Fruit fly (Drosophila melanogaster): ENCODE data around the gene corto.

Gene corto

DNA sequence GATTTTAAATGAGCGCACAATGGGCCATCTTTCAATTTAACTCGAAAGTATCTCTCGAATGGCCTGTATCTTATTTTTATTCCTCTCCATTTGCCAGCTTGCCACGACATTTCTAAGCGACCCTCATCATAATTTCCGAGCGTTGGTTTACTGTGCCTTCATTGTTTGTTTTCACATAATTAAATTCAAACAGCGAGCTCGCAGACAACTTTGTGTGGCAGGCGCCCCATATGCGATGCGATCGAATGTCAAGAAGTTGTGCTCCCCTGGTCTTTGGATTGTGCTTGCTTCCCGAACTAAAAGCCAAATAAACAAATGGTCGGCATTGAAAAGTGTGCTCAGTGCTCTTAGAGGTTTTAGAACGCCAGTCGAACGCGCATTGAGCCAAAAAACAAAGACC, 55.0 kb downstream of the corto start:
- TF ChIP-seq CG12768 (GFP tag; optimal IDR thresholded peaks at IDR 0.05) (no peak), Clk (GFP tag; optimal IDR thresholded peaks at IDR 0.05) (no peak), Crg-1 (GFP tag; optimal IDR thresholded peaks at IDR 0.05) (no peak), toe (GFP tag; optimal IDR thresholded peaks at IDR 0.05) (no peak), cnc (optimal IDR thresholded peaks at IDR 0.05) (no peak), CG5204 (GFP tag; optimal IDR thresholded peaks at IDR 0.05) (no peak), Mnt (GFP tag; optimal IDR thresholded peaks at IDR 0.05) (no peak), bab1 (GFP tag; optimal IDR thresholded peaks at IDR 0.05) (no peak), kay (GFP tag; ENCODE audit: borderline replicate concordance) (no peak), Hr96 (GFP tag; optimal IDR thresholded peaks at IDR 0.05) (no peak), cic (GFP tag; optimal IDR thresholded peaks at IDR 0.05) (no peak)

DNA sequence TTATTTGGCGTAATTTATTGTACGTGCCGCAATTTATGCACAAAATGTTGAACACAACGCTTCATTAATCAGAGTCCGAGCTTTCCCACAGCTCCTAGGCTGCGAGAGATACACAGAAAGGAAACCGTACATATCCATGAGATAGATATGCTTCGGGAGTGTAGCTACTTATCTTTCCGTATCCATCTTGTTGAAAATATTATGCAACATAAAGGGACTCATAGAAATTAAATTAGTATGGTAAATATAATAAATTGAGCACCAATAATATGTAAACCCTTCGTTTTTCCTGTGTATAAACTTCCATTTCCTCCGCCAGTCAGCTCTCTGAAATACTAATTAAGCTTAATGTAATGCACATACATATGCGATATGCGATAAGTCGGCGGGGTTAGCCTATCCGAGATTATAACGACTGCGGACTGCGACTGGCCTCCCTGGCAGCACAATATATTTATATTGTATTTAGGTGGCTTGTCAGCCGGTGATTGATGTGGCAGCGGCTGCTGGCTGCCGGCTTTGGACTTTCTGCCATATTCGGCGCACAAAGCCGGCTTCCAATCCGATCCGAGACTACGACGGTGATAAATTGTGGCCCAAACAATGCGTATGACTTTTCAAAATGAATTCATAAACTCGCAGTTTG, 56.0 kb downstream of the corto start:
- TF ChIP-seq ovo (GFP tag; optimal IDR thresholded peaks at IDR 0.05) (no peak), CG11617 (GFP tag; optimal IDR thresholded peaks at IDR 0.05) (no peak), pad (GFP tag; optimal IDR thresholded peaks at IDR 0.05) (no peak), CG12768 (GFP tag; optimal IDR thresholded peaks at IDR 0.05) (no peak), Clk (GFP tag; optimal IDR thresholded peaks at IDR 0.05) (no peak), CG14711 (tag; optimal IDR thresholded peaks at IDR 0.05) (no peak), tj (GFP tag; optimal IDR thresholded peaks at IDR 0.05) (no peak), kay (GFP tag; ENCODE audit: borderline replicate concordance) (no peak), Crg-1 (GFP tag; optimal IDR thresholded peaks at IDR 0.05) (no peak), cic (GFP tag; optimal IDR thresholded peaks at IDR 0.05) (no peak), cnc (optimal IDR thresholded peaks at IDR 0.05) (no peak), bab1 (GFP tag; optimal IDR thresholded peaks at IDR 0.05) (no peak), CG33017 (tag; optimal IDR thresholded peaks at IDR 0.05) (no peak), CG1620 (GFP tag; optimal IDR thresholded peaks at IDR 0.05) (no peak), toe (GFP tag; optimal IDR thresholded peaks at IDR 0.05) (no peak), CG7101 (tag; optimal IDR thresholded peaks at IDR 0.05) (no peak), Mnt (GFP tag; optimal IDR thresholded peaks at IDR 0.05) (no peak), CG5204 (GFP tag; optimal IDR thresholded peaks at IDR 0.05) (no peak), CG7045 (GFP tag; optimal IDR thresholded peaks at IDR 0.05) (no peak)

DNA sequence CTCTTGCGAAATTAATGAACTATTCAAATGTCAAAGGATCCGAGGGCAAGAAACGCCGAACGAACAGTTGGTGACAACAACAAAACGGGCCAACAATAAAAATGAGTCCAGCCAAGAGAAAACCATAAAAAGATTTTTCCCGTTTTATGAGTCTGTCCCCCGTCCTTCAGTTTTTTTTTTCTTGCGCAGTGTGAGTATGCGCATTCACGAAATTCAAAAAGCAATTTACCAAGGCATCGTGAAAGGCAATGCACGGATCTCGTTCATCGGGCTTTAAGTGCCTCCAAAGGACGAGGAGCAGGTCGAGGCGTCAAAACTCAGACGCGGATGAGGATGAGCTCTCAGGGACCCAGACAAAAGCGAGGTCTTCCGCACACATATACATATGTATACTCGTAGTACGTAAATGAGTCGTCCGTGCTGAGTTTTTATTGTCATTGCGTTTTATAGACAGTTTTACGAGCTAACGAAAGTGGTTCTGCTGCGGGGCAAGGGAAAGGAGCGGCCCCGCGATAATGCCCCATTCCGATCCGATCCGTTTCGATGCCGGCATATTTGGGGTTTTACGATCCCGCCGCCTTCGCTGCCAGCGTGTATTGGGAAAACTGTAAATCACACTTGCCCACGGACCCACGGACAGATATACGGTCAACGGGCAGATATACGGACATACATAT, 58.7 kb downstream of the corto start:
- no peak for TF ChIP-seq Hr96 (GFP tag; optimal IDR thresholded peaks at IDR 0.05)
- no peak for TF ChIP-seq cic (GFP tag; optimal IDR thresholded peaks at IDR 0.05)
- no peak for TF ChIP-seq CG14711 (tag; optimal IDR thresholded peaks at IDR 0.05)
- no peak for TF ChIP-seq CG5204 (GFP tag; optimal IDR thresholded peaks at IDR 0.05)
- TF ChIP-seq ovo (GFP tag; optimal IDR thresholded peaks at IDR 0.05), result no peak
- no peak for TF ChIP-seq pad (GFP tag; optimal IDR thresholded peaks at IDR 0.05)
- TF ChIP-seq cnc (optimal IDR thresholded peaks at IDR 0.05), result no peak
- TF ChIP-seq Crg-1 (GFP tag; optimal IDR thresholded peaks at IDR 0.05), result no peak
- TF ChIP-seq CG11617 (GFP tag; optimal IDR thresholded peaks at IDR 0.05), result no peak
- TF ChIP-seq bab1 (GFP tag; optimal IDR thresholded peaks at IDR 0.05), result no peak
- TF ChIP-seq CG7101 (tag; optimal IDR thresholded peaks at IDR 0.05), result no peak
- no peak for TF ChIP-seq CG7045 (GFP tag; optimal IDR thresholded peaks at IDR 0.05)
- TF ChIP-seq Clk (GFP tag; optimal IDR thresholded peaks at IDR 0.05), result no peak
- TF ChIP-seq CG12768 (GFP tag; optimal IDR thresholded peaks at IDR 0.05), result no peak
- TF ChIP-seq toe (GFP tag; optimal IDR thresholded peaks at IDR 0.05), result no peak
- TF ChIP-seq Mnt (GFP tag; optimal IDR thresholded peaks at IDR 0.05), result no peak
- TF ChIP-seq CG33017 (tag; optimal IDR thresholded peaks at IDR 0.05), result no peak
- no peak for TF ChIP-seq tj (GFP tag; optimal IDR thresholded peaks at IDR 0.05)
